Fruit fly (Drosophila melanogaster) whole organism, adult: ENCODE data around the gene CG12945.

ENCODE experiments used
- CG11617 ChIP-seq: fragments of 200-800 bp; sonication (Bioruptor generic); optimal IDR thresholded peaks from 2 replicates; lab custom pipeline; 2017; ENCODE audit warnings: mild to moderate bottlenecking, missing biosample characterization, missing genetic modification reagents, missing genetic modification characterization
- CG12768 ChIP-seq: fragments of 200-800 bp; sonication (Bioruptor generic); optimal IDR thresholded peaks from 2 replicates; lab custom pipeline; 2017; ENCODE audit warnings: missing biosample characterization, missing genetic modification characterization, mild to moderate bottlenecking, moderate library complexity, missing genetic modification reagents
- CG14711 ChIP-seq: fragments of 200-800 bp; sonication (Bioruptor generic); optimal IDR thresholded peaks from 2 replicates; lab custom pipeline; 2018; ENCODE audit warnings: missing biosample characterization, mild to moderate bottlenecking, missing genetic modification characterization, moderate library complexity
- CG1620 ChIP-seq: fragments of 200-800 bp; sonication (Bioruptor generic); optimal IDR thresholded peaks from 2 replicates; lab custom pipeline; 2016; ENCODE audit warnings: missing biosample characterization, missing genetic modification characterization
- CG33017 ChIP-seq: fragments of 200-800 bp; sonication (Bioruptor generic); optimal IDR thresholded peaks from 2 replicates; lab custom pipeline; 2018; ENCODE audit warnings: missing biosample characterization, mild to moderate bottlenecking, missing genetic modification characterization, moderate library complexity
- CG5204 ChIP-seq: fragments of 200-800 bp; sonication (Bioruptor generic); optimal IDR thresholded peaks from 2 replicates; lab custom pipeline; 2016; ENCODE audit warnings: missing biosample characterization, missing genetic modification characterization
- CG7045 ChIP-seq: fragments of 200-800 bp; sonication (Bioruptor generic); optimal IDR thresholded peaks from 2 replicates; lab custom pipeline; 2017; ENCODE audit warnings: missing biosample characterization, mild to moderate bottlenecking, missing genetic modification characterization
- CG7101 ChIP-seq: fragments of 200-800 bp; sonication (Bioruptor generic); optimal IDR thresholded peaks from 2 replicates; lab custom pipeline; 2018; ENCODE audit warnings: missing biosample characterization, mild to moderate bottlenecking, missing genetic modification characterization, moderate library complexity
- Clk ChIP-seq: fragments of 200-800 bp; sonication (Bioruptor generic); optimal IDR thresholded peaks from 2 replicates; lab custom pipeline; 2017; ENCODE audit warnings: missing biosample characterization, missing genetic modification characterization
- Crg-1 ChIP-seq: fragments of 200-800 bp; sonication (Bioruptor generic); optimal IDR thresholded peaks from 2 replicates; lab custom pipeline; 2016; ENCODE audit warnings: missing biosample characterization, missing genetic modification characterization
- Hr96 ChIP-seq: fragments of 200-800 bp; sonication (Bioruptor generic); optimal IDR thresholded peaks from 2 replicates; lab custom pipeline; 2016; ENCODE audit warnings: missing biosample characterization, missing genetic modification characterization
- Mnt ChIP-seq: fragments of 200-800 bp; sonication (Bioruptor generic); optimal IDR thresholded peaks from 2 replicates; lab custom pipeline; 2016; ENCODE audit warnings: missing biosample characterization, mild to moderate bottlenecking, missing genetic modification characterization
- bab1 ChIP-seq: fragments of 200-800 bp; sonication (Bioruptor generic); optimal IDR thresholded peaks from 3 replicates; lab custom pipeline; 2019; ENCODE audit warnings: missing biosample characterization, mild to moderate bottlenecking, missing genetic modification characterization, moderate library complexity
- cic ChIP-seq: fragments of 200-800 bp; sonication (Bioruptor generic); optimal IDR thresholded peaks from 2 replicates; lab custom pipeline; 2017; ENCODE audit warnings: missing biosample characterization, mild to moderate bottlenecking, missing genetic modification characterization, moderate library complexity
- cnc ChIP-seq, 2 experiments: fragments of >200 bp; optimal IDR thresholded peaks; 2 replicates each; lab custom pipeline; 2017
- kay ChIP-seq: fragments of 200-800 bp; sonication (Bioruptor generic); peaks from one replicate; lab custom pipeline; 2016; ENCODE audit warnings: missing biosample characterization, missing genetic modification characterization, borderline replicate concordance
- ovo ChIP-seq: fragments of 200-800 bp; sonication (Bioruptor generic); optimal IDR thresholded peaks from 2 replicates; lab custom pipeline; 2016; ENCODE audit warnings: missing biosample characterization, missing genetic modification characterization
- pad ChIP-seq: fragments of 200-800 bp; sonication (Bioruptor generic); optimal IDR thresholded peaks from 3 replicates; lab custom pipeline; 2017; ENCODE audit warnings: missing biosample characterization, missing genetic modification characterization, mild to moderate bottlenecking, moderate library complexity, missing genetic modification reagents
- tj ChIP-seq: fragments of 200-800 bp; sonication (Bioruptor generic); optimal IDR thresholded peaks from 3 replicates; lab custom pipeline; 2017; ENCODE audit warnings: missing biosample characterization, mild to moderate bottlenecking, missing genetic modification characterization, moderate library complexity
- toe ChIP-seq: fragments of 200-800 bp; sonication (Bioruptor generic); optimal IDR thresholded peaks from 2 replicates; lab custom pipeline; 2016; ENCODE audit warnings: missing biosample characterization, missing genetic modification characterization

Gene CG12945

dm6 chr3R:9774147-9774546 is 16.9 kb downstream of the CG12945 start, which contains the start of gene Whamy:
Whamy (minus strand) TSS chr3R:9774419.
- TF ChIP-seq CG12768 (peak; percentile 5), CG7045 (GFP tag; lab: Kevin White, UChicago) (no peak), cnc (optimal IDR thresholded peaks at IDR 0.05; lab: Kevin White, UChicago) (no peak), tj (GFP tag; lab: Kevin White, UChicago) (no peak), cic (peak; percentile 92), Mnt (peak; percentile 36), Hr96 (GFP tag; lab: Kevin White, UChicago) (no peak), Clk (GFP tag; lab: Kevin White, UChicago) (no peak), Crg-1 (no peak), CG14711 (tag; lab: Kevin White, UChicago) (no peak), bab1 (GFP tag; lab: Kevin White, UChicago) (no peak), CG33017 (tag; lab: Kevin White, UChicago) (peak; percentile 12), ovo (no peak)

- TF ChIP-seq CG1620 (GFP tag; lab: Kevin White, UChicago): peak; percentile 95
- peak; percentile 97 for TF ChIP-seq CG12768
- peak; percentile 94 for TF ChIP-seq CG7045 (GFP tag; lab: Kevin White, UChicago)
- TF ChIP-seq Clk (GFP tag; lab: Kevin White, UChicago): peak; percentile 91
- peak; percentile 84 for TF ChIP-seq pad (GFP tag; lab: Kevin White, UChicago)
- TF ChIP-seq bab1 (GFP tag; lab: Kevin White, UChicago): peak; percentile 98
- TF ChIP-seq CG33017 (tag; lab: Kevin White, UChicago): peak; percentile 98
- TF ChIP-seq toe (GFP tag; lab: Kevin White, UChicago): peak; percentile 96
- TF ChIP-seq CG5204: peak; percentile 97
- TF ChIP-seq Crg-1: peak; percentile 88
- peak; percentile 94 for TF ChIP-seq cic
- no peak for TF ChIP-seq cnc (optimal IDR thresholded peaks at IDR 0.05; lab: Kevin White, UChicago)
- peak; percentile 95 for TF ChIP-seq Hr96 (GFP tag; lab: Kevin White, UChicago)
- TF ChIP-seq CG11617 (GFP tag; lab: Kevin White, UChicago): peak; percentile 96
- no peak for TF ChIP-seq kay
- peak; percentile 78 for TF ChIP-seq tj (GFP tag; lab: Kevin White, UChicago)
- peak; percentile 97 for TF ChIP-seq CG7101 (tag; lab: Kevin White, UChicago)
- peak; percentile 88 for TF ChIP-seq ovo
- peak; percentile 92 for TF ChIP-seq Mnt
- TF ChIP-seq CG14711 (tag; lab: Kevin White, UChicago): peak; percentile 92
These were observed 19.5 kb downstream of the CG12945 start, which contains the start of gene CG9471 for dm6 chr3R:9771519-9771972. CG9471 (minus strand) TSS chr3R:9771542.

- no peak for TF ChIP-seq cnc (optimal IDR thresholded peaks at IDR 0.05; lab: Kevin White, UChicago)
These were observed 20.9 kb downstream of the CG12945 start for dm6 chr3R:9770127-9770526.

- TF ChIP-seq Mnt (no peak), CG12768 (no peak), CG11617 (GFP tag; lab: Kevin White, UChicago) (no peak), bab1 (GFP tag; lab: Kevin White, UChicago) (no peak), Crg-1 (no peak), CG7045 (GFP tag; lab: Kevin White, UChicago) (no peak), CG1620 (GFP tag; lab: Kevin White, UChicago) (no peak), Clk (GFP tag; lab: Kevin White, UChicago) (no peak), toe (GFP tag; lab: Kevin White, UChicago) (no peak), CG7101 (tag; lab: Kevin White, UChicago) (no peak), cic (no peak), CG14711 (tag; lab: Kevin White, UChicago) (no peak), ovo (no peak), Hr96 (GFP tag; lab: Kevin White, UChicago) (no peak), tj (GFP tag; lab: Kevin White, UChicago) (no peak)
These were observed 22.1 kb downstream of the CG12945 start, which contains the start of gene MED6 for dm6 chr3R:9768884-9769283. MED6 (minus strand) TSS chr3R:9768984.

dm6 chr3R:9767620-9768592 is 23.1 kb downstream of the CG12945 start, which contains the start of gene Naa80:
Naa80 (plus strand) TSS chr3R:9767834.
- TF ChIP-seq CG1620 (GFP tag; lab: Kevin White, UChicago) (peak; percentile 95), kay (no peak), cic (peak; percentile 88), cnc (optimal IDR thresholded peaks at IDR 0.05; lab: Kevin White, UChicago) (no peak), CG7101 (tag; lab: Kevin White, UChicago) (peak; percentile 82), Hr96 (GFP tag; lab: Kevin White, UChicago) (peak; percentile 38), CG14711 (tag; lab: Kevin White, UChicago) (peak; percentile 55), CG5204 (no peak), CG11617 (GFP tag; lab: Kevin White, UChicago) (peak; percentile 57), CG12768 (peak; percentile 82), tj (GFP tag; lab: Kevin White, UChicago) (peak; percentile 21), CG33017 (tag; lab: Kevin White, UChicago) (peak; percentile 69), toe (GFP tag; lab: Kevin White, UChicago) (peak; percentile 63), CG7045 (GFP tag; lab: Kevin White, UChicago) (peak; percentile 65), ovo (peak; percentile 64), pad (GFP tag; lab: Kevin White, UChicago) (peak; percentile 80), Crg-1 (peak; percentile 96), Mnt (peak; percentile 92), Clk (GFP tag; lab: Kevin White, UChicago) (peak; percentile 67), bab1 (GFP tag; lab: Kevin White, UChicago) (peak; percentile 56)
